Fruit fly (Drosophila melanogaster) whole organism, embryonic: Measurements from ENCODE around the gene peng.

Experiments used
- CG13624 ChIP-seq: fragments of 200-800 bp; sonication (Bioruptor generic); optimal IDR thresholded peaks from 2 replicates; lab custom pipeline; 2016; ENCODE audit warnings: missing biosample characterization, missing genetic modification characterization
- CG15011 ChIP-seq: fragments of 200-800 bp; sonication (Bioruptor generic); optimal IDR thresholded peaks from 3 replicates; lab custom pipeline; 2018; ENCODE audit warnings: missing biosample characterization, mild to moderate bottlenecking, missing genetic modification characterization
- CG17912 ChIP-seq: fragments of 200-800 bp; sonication (Bioruptor generic); optimal IDR thresholded peaks from 2 replicates; lab custom pipeline; 2018; ENCODE audit warnings: missing biosample characterization, mild to moderate bottlenecking, missing genetic modification characterization
- CG8924 ChIP-seq: fragments of 200-800 bp; optimal IDR thresholded peaks from 3 replicates; lab custom pipeline; 2019; ENCODE audit warnings: missing biosample characterization, mild to moderate bottlenecking, missing genetic modification characterization, moderate library complexity
- Doc3 ChIP-seq: fragments of 200-800 bp; sonication (Bioruptor generic); IDR thresholded peaks from 3 replicates; pipeline ENCODE4 v1.3.6; 2022; ENCODE audit warnings: missing biosample characterization, missing genetic modification characterization; ENCODE audit not compliant: partially characterized antibody
- HLHmδ ChIP-seq: fragments of 200-800 bp; sonication (Bioruptor generic); optimal IDR thresholded peaks from 2 replicates; lab custom pipeline; 2018; ENCODE audit warnings: missing biosample characterization, mild to moderate bottlenecking, missing genetic modification characterization, moderate library complexity
- NFAT ChIP-seq: fragments of 200-800 bp; sonication (Bioruptor generic); IDR thresholded peaks from 2 replicates; pipeline ENCODE4 v1.3.6; 2022; ENCODE audit warnings: missing biosample characterization, missing genetic modification characterization
- btn ChIP-seq: fragments of 200-800 bp; sonication (Bioruptor generic); optimal IDR thresholded peaks from 2 replicates; lab custom pipeline; 2016; ENCODE audit warnings: missing biosample characterization, missing genetic modification characterization
- crp ChIP-seq, 2 experiments: fragments of 200-800 bp; sonication (Bioruptor generic); optimal IDR thresholded peaks; 2 replicates in 1 of 2; 3 replicates in 1 of 2; lab custom pipeline; 2017; ENCODE audit warnings: missing biosample characterization in 2 of 2, missing genetic modification characterization in 2 of 2, mild to moderate bottlenecking in 1 of 2, moderate library complexity in 1 of 2
- hkb ChIP-seq, 2 experiments: fragments of 200-800 bp in 1 of 2; fragments of >200 bp in 1 of 2; sonication (Bioruptor generic) in 1 of 2; IDR thresholded peaks in 1 of 2; optimal IDR thresholded peaks in 1 of 2; 2 replicates each; pipeline versions ENCODE4 v1.3.6 to Lab custom; 2017 to 2022; ENCODE audit warnings: missing biosample characterization in 1 of 2, missing genetic modification characterization in 1 of 2
- kay ChIP-seq: fragments of 200-800 bp; sonication (Bioruptor generic); optimal IDR thresholded peaks from 2 replicates; lab custom pipeline; 2016; ENCODE audit warnings: missing biosample characterization, missing genetic modification characterization
- mld ChIP-seq: fragments of 200-800 bp; sonication (Bioruptor generic); IDR thresholded peaks from 3 replicates; pipeline ENCODE4 v1.3.6; 2022; ENCODE audit warnings: missing biosample characterization, missing genetic modification characterization; ENCODE audit not compliant: partially characterized antibody
- pfk ChIP-seq: fragments of 200-800 bp; sonication (Bioruptor generic); optimal IDR thresholded peaks from 2 replicates; lab custom pipeline; 2018; ENCODE audit warnings: missing biosample characterization, mild to moderate bottlenecking, missing genetic modification characterization, moderate library complexity
- psq ChIP-seq: fragments of 200-800 bp; sonication (Bioruptor generic); optimal IDR thresholded peaks from 2 replicates; lab custom pipeline; 2017; ENCODE audit warnings: missing biosample characterization, missing genetic modification characterization

dm6 chrX:21367363-21368072, 17.9 kb upstream of the peng start:
- TF ChIP-seq psq (GFP tag; lab: Kevin White, UChicago) (peak; percentile 89), CG17912 (peak; percentile 94), CG13624 (GFP tag; lab: Kevin White, UChicago) (peak; percentile 96), HLHmδ (GFP tag; lab: Kevin White, UChicago) (no peak), hkb (optimal IDR thresholded peaks at IDR 0.05; lab: Kevin White, UChicago) (no peak), hkb (GFP tag; IDR thresholded peaks at IDR 0.05; lab: Robert Waterston, UW) (peak; percentile 98), Doc3 (GFP tag; lab: Robert Waterston, UW) (no peak), mld (no peak), pfk (GFP tag; lab: Kevin White, UChicago) (peak; percentile 72), btn (peak; percentile 86), CG8924 (tag; lab: Kevin White, UChicago) (peak; percentile 98), crp (GFP tag; optimal IDR thresholded peaks at IDR 0.05; lab: Kevin White, UChicago) (peak in 1 of 2 experiments; percentile 56), kay (GFP tag; lab: Kevin White, UChicago) (peak; percentile 94), NFAT (GFP tag; lab: Robert Waterston, UW) (peak; percentile 94), CG15011 (peak; percentile 97)
